Worm (Caenorhabditis elegans) whole organism, L1 larva: Measurements from ENCODE around the gene C01G5.4.

Source experiments
- C16A3.4 ChIP-seq: fragments of 150-350 bp; optimal IDR thresholded peaks from 2 replicates; lab custom pipeline; 2014; ENCODE audit warnings: missing biosample characterization, missing genetic modification characterization
- Y116A8C.19 ChIP-seq: sonication (generic microtip); optimal IDR thresholded peaks from 2 replicates; lab custom pipeline; 2016; ENCODE audit warnings: missing compliant biosample characterization, missing genetic modification characterization, borderline replicate concordance
- alr-1 ChIP-seq: fragments of 200-800 bp; sonication (Bioruptor generic); optimal IDR thresholded peaks from 2 replicates; lab custom pipeline; 2018; ENCODE audit warnings: borderline replicate concordance, mild to moderate bottlenecking, missing genetic modification characterization, missing compliant biosample characterization
- aly-2 ChIP-seq: fragments of 150-350 bp; optimal IDR thresholded peaks from 2 replicates; lab custom pipeline; 2014; ENCODE audit warnings: missing biosample characterization, missing genetic modification characterization
- ama-1 ChIP-seq: fragments of 150-350 bp; optimal IDR thresholded peaks from 2 replicates; lab custom pipeline; 2014
- blmp-1 ChIP-seq: fragments of 150-350 bp; optimal IDR thresholded peaks from 2 replicates; lab custom pipeline; 2014; ENCODE audit warnings: missing biosample characterization, missing genetic modification characterization
- ceh-8 ChIP-seq: fragments of 200-800 bp; sonication (Bioruptor generic); optimal IDR thresholded peaks from 2 replicates; lab custom pipeline; 2018; ENCODE audit warnings: mild to moderate bottlenecking, missing genetic modification characterization, moderate library complexity, missing compliant biosample characterization
- ceh-82 ChIP-seq, 3 experiments: fragments of 150-350 bp in 1 of 3; sonication (generic microtip) in 2 of 3; optimal IDR thresholded peaks; 2 replicates each; lab custom pipeline; 2014 to 2017; ENCODE audit warnings: missing biosample characterization in 3 of 3, missing genetic modification characterization in 3 of 3
- ceh-88 ChIP-seq: fragments of 200-800 bp; sonication (Bioruptor generic); IDR thresholded peaks from 2 replicates; pipeline ENCODE4 v1.3.6; 2022; ENCODE audit warnings: missing genetic modification characterization, missing compliant biosample characterization
- dpl-1 ChIP-seq, 3 experiments: fragments of 150-350 bp in 2 of 3; sonication (generic microtip) in 1 of 3; optimal IDR thresholded peaks; 2 replicates each; lab custom pipeline; 2014 to 2017; ENCODE audit warnings: missing biosample characterization in 3 of 3, missing genetic modification characterization in 3 of 3, missing genetic modification reagents in 3 of 3
- dsc-1 ChIP-seq: sonication (generic microtip); optimal IDR thresholded peaks from 2 replicates; lab custom pipeline; 2016; ENCODE audit warnings: mild to moderate bottlenecking, missing genetic modification characterization, missing compliant biosample characterization
- efl-1 ChIP-seq, 4 experiments: fragments of 150-350 bp; optimal IDR thresholded peaks in 3 of 4; peaks in 1 of 4; 1 replicate in 1 of 4; 2 replicates in 3 of 4; lab custom pipeline; 2014; ENCODE audit warnings: missing biosample characterization in 2 of 4, missing genetic modification characterization in 2 of 4, missing genetic modification reagents in 2 of 4
- efl-3 ChIP-seq: fragments of 200-800 bp; sonication (Bioruptor generic); optimal IDR thresholded peaks from 2 replicates; lab custom pipeline; 2018; ENCODE audit warnings: mild to moderate bottlenecking, missing genetic modification characterization, missing compliant biosample characterization
- elt-2 ChIP-seq: sonication (generic microtip); optimal IDR thresholded peaks from 2 replicates; lab custom pipeline; 2016; ENCODE audit warnings: missing genetic modification characterization, mild to moderate bottlenecking, inconsistent platforms, missing compliant biosample characterization, missing genetic modification reagents
- elt-3 ChIP-seq, 6 experiments: fragments of 150-350 bp in 1 of 6; sonication (generic microtip); optimal IDR thresholded peaks; 2 replicates each; lab custom pipeline; 2017 to 2018; ENCODE audit warnings: missing biosample characterization in 6 of 6, missing genetic modification characterization in 6 of 6, inconsistent platforms in 1 of 6
- fkh-10 ChIP-seq: sonication (generic microtip); optimal IDR thresholded peaks from 2 replicates; lab custom pipeline; 2017; ENCODE audit warnings: missing biosample characterization, missing genetic modification reagents, missing genetic modification characterization
- fkh-8 ChIP-seq: sonication (generic microtip); optimal IDR thresholded peaks from 2 replicates; lab custom pipeline; 2016; ENCODE audit warnings: mild to moderate bottlenecking, missing genetic modification characterization, missing compliant biosample characterization
- grh-1 ChIP-seq: fragments of 200-800 bp; sonication (Bioruptor generic); IDR thresholded peaks from 2 replicates; pipeline ENCODE4 v1.3.6; 2022; ENCODE audit warnings: missing genetic modification reagents, missing genetic modification characterization, missing compliant biosample characterization
- hlh-17 ChIP-seq: fragments of 200-800 bp; sonication (Bioruptor generic); optimal IDR thresholded peaks from 2 replicates; lab custom pipeline; 2018; ENCODE audit warnings: missing genetic modification characterization, mild to moderate bottlenecking, missing compliant biosample characterization, moderate library complexity, borderline replicate concordance
- hpl-2 ChIP-seq: fragments of 150-350 bp; optimal IDR thresholded peaks from 2 replicates; lab custom pipeline; 2014; ENCODE audit warnings: missing biosample characterization, missing genetic modification reagents, missing genetic modification characterization
- irx-1 ChIP-seq: sonication (generic microtip); optimal IDR thresholded peaks from 2 replicates; lab custom pipeline; 2016; ENCODE audit warnings: missing genetic modification characterization, missing compliant biosample characterization
- isw-1 ChIP-seq: fragments of 200-800 bp; sonication (Bioruptor generic); IDR thresholded peaks from 2 replicates; pipeline ENCODE4 v1.3.6; 2022; ENCODE audit warnings: missing genetic modification characterization, missing compliant biosample characterization
- jun-1 ChIP-seq: fragments of 150-350 bp; optimal IDR thresholded peaks from 2 replicates; lab custom pipeline; 2014; ENCODE audit warnings: missing biosample characterization, missing genetic modification reagents, missing genetic modification characterization
- lin-14 ChIP-seq: fragments of 200-800 bp; sonication (Bioruptor generic); optimal IDR thresholded peaks from 2 replicates; lab custom pipeline; 2018; ENCODE audit warnings: mild to moderate bottlenecking, missing genetic modification characterization, moderate library complexity, missing compliant biosample characterization
- lin-35 ChIP-seq, 2 experiments: fragments of 150-350 bp; optimal IDR thresholded peaks; 2 replicates each; lab custom pipeline; 2014; ENCODE audit warnings: missing biosample characterization in 2 of 2, missing genetic modification characterization in 2 of 2, missing genetic modification reagents in 2 of 2
- lin-39 ChIP-seq: fragments of 150-350 bp; optimal IDR thresholded peaks from 2 replicates; lab custom pipeline; 2014; ENCODE audit warnings: missing biosample characterization, missing genetic modification reagents, missing genetic modification characterization
- lir-3 ChIP-seq: sonication (generic microtip); optimal IDR thresholded peaks from 2 replicates; lab custom pipeline; 2016; ENCODE audit warnings: mild to moderate bottlenecking, missing genetic modification characterization, moderate library complexity, missing compliant biosample characterization; ENCODE audit not compliant: poor library complexity
- mdl-1 ChIP-seq, 2 experiments: fragments of 150-350 bp; optimal IDR thresholded peaks; 2 replicates each; lab custom pipeline; 2014 to 2017; ENCODE audit warnings: missing biosample characterization in 2 of 2, missing genetic modification characterization in 2 of 2, inconsistent platforms in 1 of 2
- nhr-12 ChIP-seq: sonication (generic microtip); optimal IDR thresholded peaks from 2 replicates; lab custom pipeline; 2017; ENCODE audit warnings: missing biosample characterization, missing genetic modification characterization
- nhr-20 ChIP-seq: sonication (generic microtip); optimal IDR thresholded peaks from 2 replicates; lab custom pipeline; 2016; ENCODE audit warnings: mild to moderate bottlenecking, missing genetic modification characterization, missing compliant biosample characterization
- nhr-71 ChIP-seq: sonication (generic microtip); optimal IDR thresholded peaks from 2 replicates; lab custom pipeline; 2016; ENCODE audit warnings: mild to moderate bottlenecking, missing genetic modification characterization, moderate library complexity, missing compliant biosample characterization
- nhr-84 ChIP-seq: sonication (generic microtip); optimal IDR thresholded peaks from 2 replicates; lab custom pipeline; 2017; ENCODE audit warnings: missing biosample characterization, missing genetic modification characterization
- nhr-85 ChIP-seq: sonication (generic microtip); peaks from one replicate; lab custom pipeline; 2016; ENCODE audit warnings: missing genetic modification characterization, inconsistent platforms, missing compliant biosample characterization
- nhr-90 ChIP-seq: sonication (generic microtip); optimal IDR thresholded peaks from 2 replicates; lab custom pipeline; 2016; ENCODE audit warnings: mild to moderate bottlenecking, missing genetic modification characterization, missing compliant biosample characterization; ENCODE audit not compliant: poor library complexity
- pag-3 ChIP-seq: sonication (generic microtip); optimal IDR thresholded peaks from 2 replicates; lab custom pipeline; 2017; ENCODE audit warnings: missing genetic modification characterization, mild to moderate bottlenecking, missing compliant biosample characterization, antibody characterized with exemption, borderline replicate concordance; ENCODE audit not compliant: insufficient read depth
- pqm-1 ChIP-seq: sonication (generic microtip); optimal IDR thresholded peaks from 3 replicates; lab custom pipeline; 2017; ENCODE audit warnings: missing biosample characterization, missing genetic modification characterization
- rnt-1 ChIP-seq: sonication (generic microtip); optimal IDR thresholded peaks from 2 replicates; lab custom pipeline; 2016; ENCODE audit warnings: mild to moderate bottlenecking, missing genetic modification characterization, moderate library complexity, missing compliant biosample characterization
- skn-1 ChIP-seq: fragments of 150-350 bp; optimal IDR thresholded peaks from 2 replicates; lab custom pipeline; 2014; ENCODE audit warnings: missing biosample characterization, missing genetic modification characterization
- snpc-4 ChIP-seq: fragments of 150-350 bp; optimal IDR thresholded peaks from 2 replicates; lab custom pipeline; 2014; ENCODE audit warnings: missing biosample characterization, missing genetic modification characterization
- snu-23 ChIP-seq: sonication (generic microtip); optimal IDR thresholded peaks from 2 replicates; lab custom pipeline; 2016; ENCODE audit warnings: missing genetic modification characterization, missing compliant biosample characterization
- sox-4 ChIP-seq: sonication (generic microtip); optimal IDR thresholded peaks from 2 replicates; lab custom pipeline; 2016; ENCODE audit warnings: missing genetic modification characterization, missing compliant biosample characterization
- swsn-7 ChIP-seq: sonication (generic microtip); optimal IDR thresholded peaks from 2 replicates; lab custom pipeline; 2016; ENCODE audit warnings: missing genetic modification characterization, missing compliant biosample characterization
- unc-130 ChIP-seq: fragments of 150-350 bp; optimal IDR thresholded peaks from 2 replicates; lab custom pipeline; 2017; ENCODE audit warnings: missing biosample characterization, missing genetic modification characterization, inconsistent platforms
- unc-62 ChIP-seq: fragments of 150-350 bp; optimal IDR thresholded peaks from 2 replicates; lab custom pipeline; 2014; ENCODE audit warnings: missing biosample characterization, missing genetic modification reagents, missing genetic modification characterization
- unc-98 ChIP-seq: fragments of 200-800 bp; sonication (Bioruptor generic); IDR thresholded peaks from 2 replicates; pipeline ENCODE4 v1.3.6; 2022; ENCODE audit warnings: missing genetic modification characterization, missing compliant biosample characterization
- ztf-11 ChIP-seq, 2 experiments: sonication (generic microtip); optimal IDR thresholded peaks; 2 replicates each; lab custom pipeline; 2016 to 2017; ENCODE audit warnings: missing genetic modification characterization in 2 of 2, missing biosample characterization in 1 of 2, missing compliant biosample characterization in 1 of 2

The C01G5.4 gene

ce11 chrIV:6554865-6555264, 23.3 kb downstream of the C01G5.4 start:
- TF ChIP-seq nhr-90 = peak; percentile 45
- TF ChIP-seq ceh-88 = no peak
- peak in 1 of 2 experiments; percentile 14 for TF ChIP-seq efl-1 (optimal IDR thresholded peaks at IDR 0.05; lab: Kevin White, UChicago)
- TF ChIP-seq efl-1 (GFP tag; optimal IDR thresholded peaks at IDR 0.05 in 1 of 2; lab: Kevin White, UChicago) = peak in 1 of 2 experiments; percentile 63
- no peak for TF ChIP-seq Y116A8C.19
- peak in 5 of 6 experiments; percentile 54 to 94 (median 92) for TF ChIP-seq elt-3 (tag; optimal IDR thresholded peaks at IDR 0.05; lab: Kevin White, UChicago)
- TF ChIP-seq elt-2 = peak; percentile 70
- peak; percentile 87 for TF ChIP-seq blmp-1 (tag; lab: Kevin White, UChicago)
- peak; percentile 30 for TF ChIP-seq lin-14 (GFP tag; lab: Kevin White, UChicago)
- no peak for TF ChIP-seq nhr-71 (tag; lab: Kevin White, UChicago)
- TF ChIP-seq hpl-2 (GFP tag; lab: Kevin White, UChicago) = peak; percentile 29
- TF ChIP-seq dpl-1 (GFP tag; optimal IDR thresholded peaks at IDR 0.05; lab: Kevin White, UChicago) = peak in 1 of 3 experiments; percentile 6
- peak; percentile 66 for TF ChIP-seq pqm-1 (tag; lab: Kevin White, UChicago)
- no peak for TF ChIP-seq lir-3
- no peak for TF ChIP-seq nhr-85
- TF ChIP-seq snu-23 (GFP tag; lab: Kevin White, UChicago) = peak; percentile 19
- no peak for TF ChIP-seq unc-62 (GFP tag; lab: Kevin White, UChicago)
- TF ChIP-seq ama-1 (lab: Kevin White, UChicago) = no peak
- peak; percentile 28 for TF ChIP-seq unc-130 (tag; lab: Kevin White, UChicago)
- TF ChIP-seq mdl-1 (tag; optimal IDR thresholded peaks at IDR 0.05; lab: Kevin White, UChicago) = peak in 1 of 2 experiments; percentile 46
- no peak for TF ChIP-seq swsn-7 (tag; lab: Kevin White, UChicago)
- TF ChIP-seq lin-35 (GFP tag; optimal IDR thresholded peaks at IDR 0.05; lab: Kevin White, UChicago) = peak in 1 of 2 experiments; percentile 67

- peak; percentile 66 to 81 for TF ChIP-seq lin-35 (GFP tag; optimal IDR thresholded peaks at IDR 0.05; lab: Kevin White, UChicago)
- no peak for TF ChIP-seq pag-3 (tag; lab: Kevin White, UChicago)
- no peak for TF ChIP-seq dsc-1 (tag; lab: Kevin White, UChicago)
- no peak for TF ChIP-seq aly-2
- TF ChIP-seq fkh-8 (tag; lab: Kevin White, UChicago) = peak; percentile 60
- TF ChIP-seq isw-1 (GFP tag; lab: Robert Waterston, UW) = peak; percentile 27; the same call in 1 of the 2 replicates
- TF ChIP-seq efl-1 (optimal IDR thresholded peaks at IDR 0.05; lab: Kevin White, UChicago) = peak; percentile 80 to 85
- TF ChIP-seq efl-1 (GFP tag; optimal IDR thresholded peaks at IDR 0.05 in 1 of 2; lab: Kevin White, UChicago) = peak; percentile 81 to 94
- no peak for TF ChIP-seq jun-1 (tag; lab: Kevin White, UChicago)
- peak in 1 of 6 experiments; percentile 28 for TF ChIP-seq elt-3 (tag; optimal IDR thresholded peaks at IDR 0.05; lab: Kevin White, UChicago)
- peak in 1 of 3 experiments; percentile 39 for TF ChIP-seq ceh-82 (tag; optimal IDR thresholded peaks at IDR 0.05; lab: Kevin White, UChicago)
- peak; percentile 19 for TF ChIP-seq irx-1 (tag; lab: Kevin White, UChicago)
- no peak for TF ChIP-seq sox-4 (tag; lab: Kevin White, UChicago)
- TF ChIP-seq snu-23 (GFP tag; lab: Kevin White, UChicago) = peak; percentile 51
- no peak for TF ChIP-seq unc-98 (GFP tag; lab: Robert Waterston, UW)
- no peak for TF ChIP-seq nhr-84
- peak; percentile 50 for TF ChIP-seq elt-2
- peak; percentile 22 for TF ChIP-seq unc-130 (tag; lab: Kevin White, UChicago)
- no peak for TF ChIP-seq grh-1
- no peak for TF ChIP-seq nhr-12
- peak; percentile 40 for TF ChIP-seq rnt-1 (tag; lab: Kevin White, UChicago)
- no peak for TF ChIP-seq efl-3 (GFP tag; lab: Kevin White, UChicago)
- TF ChIP-seq alr-1 = no peak
- TF ChIP-seq ama-1 (lab: Kevin White, UChicago) = no peak
- no peak for TF ChIP-seq ceh-8 (GFP tag; lab: Kevin White, UChicago)
- no peak for TF ChIP-seq C16A3.4 (tag; lab: Kevin White, UChicago)
- no peak for TF ChIP-seq lin-39 (tag; lab: Kevin White, UChicago)
- TF ChIP-seq snpc-4 = no peak
- TF ChIP-seq skn-1 (tag; lab: Kevin White, UChicago) = no peak
- no peak for TF ChIP-seq fkh-10 (GFP tag; lab: Kevin White, UChicago)
- TF ChIP-seq ztf-11 (tag; optimal IDR thresholded peaks at IDR 0.05; lab: Kevin White, UChicago) = no peak
- no peak for TF ChIP-seq hlh-17 (GFP tag; lab: Kevin White, UChicago)
- peak; percentile 76 for TF ChIP-seq nhr-20 (tag; lab: Kevin White, UChicago)
- TF ChIP-seq ceh-88 = no peak
Measured at ce11 chrIV:6555388-6556330, 24.1 kb downstream of the C01G5.4 start, which contains the start of gene paqr-1. Gene paqr-1 (minus strand): TSS chrIV:6555438.
